Fruit fly (Drosophila melanogaster) whole organism, prepupa: Measurements from ENCODE around the gene CG46427.

Experiments
- Blimp-1 ChIP-seq: fragments of 200-800 bp; sonication (Bioruptor generic); optimal IDR thresholded peaks from 3 replicates; lab custom pipeline; 2017; ENCODE audit warnings: missing biosample characterization, missing genetic modification characterization, mild to moderate bottlenecking, moderate library complexity, missing genetic modification reagents
- CG11902 ChIP-seq: fragments of 200-800 bp; sonication (Bioruptor generic); optimal IDR thresholded peaks from 3 replicates; lab custom pipeline; 2016; ENCODE audit warnings: missing biosample characterization, missing genetic modification characterization
- CG15336 ChIP-seq: fragments of 200-800 bp; sonication (Bioruptor generic); IDR thresholded peaks from 2 replicates; pipeline ENCODE4 v1.3.6; 2022; ENCODE audit warnings: missing biosample characterization, missing genetic modification characterization
- CG6808 ChIP-seq: fragments of 200-800 bp; sonication (Bioruptor generic); optimal IDR thresholded peaks from 3 replicates; lab custom pipeline; 2017; ENCODE audit warnings: missing biosample characterization, missing genetic modification characterization, mild to moderate bottlenecking, moderate library complexity, missing genetic modification reagents
- Gug ChIP-seq: fragments of 200-800 bp; sonication (Bioruptor generic); IDR thresholded peaks from 2 replicates; pipeline ENCODE4 v1.3.6; 2022; ENCODE audit warnings: missing biosample characterization, missing genetic modification characterization
- Hr38 ChIP-seq: sonication (Bioruptor generic); optimal IDR thresholded peaks from 2 replicates; lab custom pipeline; 2016; ENCODE audit warnings: missing biosample characterization, missing genetic modification characterization
- Sox102F ChIP-seq: fragments of 200-800 bp; sonication (Bioruptor generic); optimal IDR thresholded peaks from 2 replicates; lab custom pipeline; 2016; ENCODE audit warnings: missing biosample characterization, mild to moderate bottlenecking, missing genetic modification characterization
- fd59A ChIP-seq: fragments of 200-800 bp; sonication (Bioruptor generic); optimal IDR thresholded peaks from 2 replicates; lab custom pipeline; 2017; ENCODE audit warnings: missing biosample characterization, mild to moderate bottlenecking, missing genetic modification characterization, missing genetic modification reagents
- fkh ChIP-seq: fragments of 200-800 bp; sonication (Bioruptor generic); optimal IDR thresholded peaks from 3 replicates; lab custom pipeline; 2017; ENCODE audit warnings: missing biosample characterization, mild to moderate bottlenecking, missing genetic modification characterization, moderate library complexity
- ss ChIP-seq, 2 experiments: fragments of 200-800 bp; sonication (Bioruptor generic); optimal IDR thresholded peaks; 2 replicates in 1 of 2; 3 replicates in 1 of 2; lab custom pipeline; 2017 to 2018; ENCODE audit warnings: mild to moderate bottlenecking in 2 of 2, missing biosample characterization in 2 of 2, missing genetic modification characterization in 2 of 2, moderate library complexity in 1 of 2

- TF ChIP-seq Sox102F (GFP tag; lab: Kevin White, UChicago) = no peak
- no peak for TF ChIP-seq CG11902
- TF ChIP-seq CG6808 (GFP tag; lab: Kevin White, UChicago) = no peak
- no peak for TF ChIP-seq Gug (GFP tag; lab: Robert Waterston, UW)
- no peak for TF ChIP-seq Blimp-1
- TF ChIP-seq Hr38 = no peak
- TF ChIP-seq fkh (GFP tag; lab: Kevin White, UChicago) = no peak
- TF ChIP-seq CG15336 (GFP tag; lab: Robert Waterston, UW) = no peak
- no peak for TF ChIP-seq fd59A
- no peak for TF ChIP-seq ss (GFP tag; optimal IDR thresholded peaks at IDR 0.05; lab: Kevin White, UChicago)
Observed at dm6 chr3R:12423997-12424396, 14.9 kb downstream of the CG46427 start.
